Fruit fly (Drosophila melanogaster) whole organism, prepupa: Measurements from ENCODE around the gene Helz.

Experiments
- CG10669 ChIP-seq: fragments of 200-800 bp; sonication (Bioruptor generic); optimal IDR thresholded peaks from 3 replicates; lab custom pipeline; 2018; ENCODE audit warnings: missing biosample characterization, mild to moderate bottlenecking, missing genetic modification characterization, moderate library complexity
- CG11902 ChIP-seq: fragments of 200-800 bp; sonication (Bioruptor generic); optimal IDR thresholded peaks from 3 replicates; lab custom pipeline; 2016; ENCODE audit warnings: missing biosample characterization, missing genetic modification characterization
- CG16779 ChIP-seq: fragments of 200-800 bp; sonication (Bioruptor generic); optimal IDR thresholded peaks from 3 replicates; lab custom pipeline; 2017; ENCODE audit warnings: missing biosample characterization, mild to moderate bottlenecking, missing genetic modification characterization
- CG3032 ChIP-seq: fragments of 200-800 bp; optimal IDR thresholded peaks from 2 replicates; lab custom pipeline; 2019; ENCODE audit warnings: missing biosample characterization, mild to moderate bottlenecking, missing genetic modification characterization, moderate library complexity
- CG31627 ChIP-seq: fragments of 200-800 bp; sonication (Bioruptor generic); optimal IDR thresholded peaks from 3 replicates; lab custom pipeline; 2016; ENCODE audit warnings: missing biosample characterization, missing genetic modification characterization
- CG32006 ChIP-seq: fragments of 200-800 bp; sonication (Bioruptor generic); optimal IDR thresholded peaks from 3 replicates; lab custom pipeline; 2017; ENCODE audit warnings: missing biosample characterization, mild to moderate bottlenecking, missing genetic modification characterization
- CG34406 ChIP-seq: fragments of 200-800 bp; sonication (Bioruptor generic); optimal IDR thresholded peaks from 3 replicates; lab custom pipeline; 2016; ENCODE audit warnings: missing biosample characterization, missing genetic modification characterization
- CG3919 ChIP-seq: fragments of 200-800 bp; sonication (Bioruptor generic); optimal IDR thresholded peaks from 3 replicates; lab custom pipeline; 2016; ENCODE audit warnings: missing biosample characterization, missing genetic modification characterization
- CG4318 ChIP-seq: fragments of 200-800 bp; sonication (Bioruptor generic); optimal IDR thresholded peaks from 3 replicates; lab custom pipeline; 2017; ENCODE audit warnings: missing biosample characterization, mild to moderate bottlenecking, missing genetic modification characterization
- CG6163 ChIP-seq: fragments of 200-800 bp; sonication (Bioruptor generic); IDR thresholded peaks from 3 replicates; pipeline ENCODE4 v1.3.6; 2022; ENCODE audit warnings: missing biosample characterization, missing genetic modification characterization
- CG6792 ChIP-seq: fragments of 200-800 bp; sonication (Bioruptor generic); optimal IDR thresholded peaks from 3 replicates; lab custom pipeline; 2016; ENCODE audit warnings: missing biosample characterization, missing genetic modification characterization
- CG6854 ChIP-seq: fragments of 200-800 bp; sonication (Bioruptor generic); optimal IDR thresholded peaks from 2 replicates; lab custom pipeline; 2017; ENCODE audit warnings: missing biosample characterization, mild to moderate bottlenecking, missing genetic modification characterization
- CG7368 ChIP-seq: fragments of 200-800 bp; sonication (Bioruptor generic); optimal IDR thresholded peaks from 3 replicates; lab custom pipeline; 2016; ENCODE audit warnings: missing biosample characterization, missing genetic modification characterization
- CG8119 ChIP-seq: fragments of 200-800 bp; sonication (Bioruptor generic); IDR thresholded peaks from 3 replicates; pipeline ENCODE4 v1.3.6; 2022; ENCODE audit warnings: missing biosample characterization, missing genetic modification characterization
- CG8319 ChIP-seq: fragments of 200-800 bp; sonication (Bioruptor generic); optimal IDR thresholded peaks from 3 replicates; lab custom pipeline; 2016; ENCODE audit warnings: missing biosample characterization, missing genetic modification characterization
- CG9139 ChIP-seq: fragments of 200-800 bp; sonication (Bioruptor generic); optimal IDR thresholded peaks from 3 replicates; lab custom pipeline; 2017; ENCODE audit warnings: missing biosample characterization, mild to moderate bottlenecking, missing genetic modification characterization
- Eip75B ChIP-seq: fragments of 200-800 bp; sonication (Bioruptor generic); optimal IDR thresholded peaks from 3 replicates; lab custom pipeline; 2016; ENCODE audit warnings: missing biosample characterization, missing genetic modification characterization
- Eip78C ChIP-seq: fragments of 200-800 bp; sonication (Bioruptor generic); peaks from one replicate; lab custom pipeline; 2016; ENCODE audit warnings: missing biosample characterization, missing genetic modification characterization
- Ets96B ChIP-seq: fragments of 200-800 bp; optimal IDR thresholded peaks from 2 replicates; lab custom pipeline; 2019; ENCODE audit warnings: missing biosample characterization, mild to moderate bottlenecking, missing genetic modification characterization, moderate library complexity
- Gug ChIP-seq: fragments of 200-800 bp; sonication (Bioruptor generic); IDR thresholded peaks from 2 replicates; pipeline ENCODE4 v1.3.6; 2022; ENCODE audit warnings: missing biosample characterization, missing genetic modification characterization
- Hr38 ChIP-seq: sonication (Bioruptor generic); optimal IDR thresholded peaks from 2 replicates; lab custom pipeline; 2016; ENCODE audit warnings: missing biosample characterization, missing genetic modification characterization
- Hr39 ChIP-seq: fragments of 200-800 bp; sonication (Bioruptor generic); optimal IDR thresholded peaks from 2 replicates; lab custom pipeline; 2016; ENCODE audit warnings: missing biosample characterization, missing genetic modification characterization
- Hr4 ChIP-seq: fragments of 200-800 bp; sonication (Bioruptor generic); optimal IDR thresholded peaks from 3 replicates; lab custom pipeline; 2016; ENCODE audit warnings: missing biosample characterization, missing genetic modification characterization
- Lpt ChIP-seq: fragments of 200-800 bp; sonication (Bioruptor generic); optimal IDR thresholded peaks from 3 replicates; lab custom pipeline; 2016; ENCODE audit warnings: missing biosample characterization, missing genetic modification characterization
- Met ChIP-seq: fragments of 200-800 bp; sonication (Bioruptor generic); optimal IDR thresholded peaks from 3 replicates; lab custom pipeline; 2016; ENCODE audit warnings: missing biosample characterization, missing genetic modification characterization
- OdsH ChIP-seq: fragments of 200-800 bp; sonication (Bioruptor generic); optimal IDR thresholded peaks from 3 replicates; lab custom pipeline; 2016; ENCODE audit warnings: missing biosample characterization, missing genetic modification characterization
- Smox ChIP-seq: fragments of 200-800 bp; sonication (Bioruptor generic); optimal IDR thresholded peaks from 3 replicates; lab custom pipeline; 2016; ENCODE audit warnings: missing biosample characterization, missing genetic modification characterization
- Sox102F ChIP-seq: fragments of 200-800 bp; sonication (Bioruptor generic); optimal IDR thresholded peaks from 2 replicates; lab custom pipeline; 2016; ENCODE audit warnings: missing biosample characterization, mild to moderate bottlenecking, missing genetic modification characterization
- Sox14 ChIP-seq: fragments of 200-800 bp; sonication (Bioruptor generic); optimal IDR thresholded peaks from 3 replicates; lab custom pipeline; 2016; ENCODE audit warnings: missing biosample characterization, missing genetic modification characterization
- acj6 ChIP-seq: fragments of 200-800 bp; sonication (Bioruptor generic); optimal IDR thresholded peaks from 3 replicates; lab custom pipeline; 2016; ENCODE audit warnings: missing biosample characterization, missing genetic modification characterization
- cyc ChIP-seq: fragments of 200-800 bp; sonication (Bioruptor generic); optimal IDR thresholded peaks from 3 replicates; lab custom pipeline; 2016; ENCODE audit warnings: missing biosample characterization, missing genetic modification characterization
- dsx ChIP-seq: fragments of 200-800 bp; optimal IDR thresholded peaks from 3 replicates; lab custom pipeline; 2019; ENCODE audit warnings: missing biosample characterization, mild to moderate bottlenecking, missing genetic modification characterization, moderate library complexity; ENCODE audit not compliant: poor library complexity, severe bottlenecking
- eg ChIP-seq: fragments of 200-800 bp; sonication (Bioruptor generic); IDR thresholded peaks from 3 replicates; pipeline ENCODE4 v1.3.6; 2022; ENCODE audit warnings: missing biosample characterization, missing genetic modification characterization
- esn ChIP-seq: fragments of 200-800 bp; sonication (Bioruptor generic); optimal IDR thresholded peaks from 2 replicates; lab custom pipeline; 2016; ENCODE audit warnings: missing biosample characterization, mild to moderate bottlenecking, missing genetic modification characterization, moderate library complexity
- fd59A ChIP-seq: fragments of 200-800 bp; sonication (Bioruptor generic); optimal IDR thresholded peaks from 2 replicates; lab custom pipeline; 2017; ENCODE audit warnings: missing biosample characterization, mild to moderate bottlenecking, missing genetic modification characterization, missing genetic modification reagents
- fkh ChIP-seq: fragments of 200-800 bp; sonication (Bioruptor generic); optimal IDR thresholded peaks from 3 replicates; lab custom pipeline; 2017; ENCODE audit warnings: missing biosample characterization, mild to moderate bottlenecking, missing genetic modification characterization, moderate library complexity
- pdm3 ChIP-seq: fragments of 200-800 bp; sonication (Bioruptor generic); optimal IDR thresholded peaks from 3 replicates; lab custom pipeline; 2016; ENCODE audit warnings: missing biosample characterization, missing genetic modification characterization
- salr ChIP-seq, 2 experiments: fragments of 200-800 bp; sonication (Bioruptor generic); optimal IDR thresholded peaks; 3 replicates each; lab custom pipeline; 2016 to 2018; ENCODE audit warnings: missing biosample characterization in 2 of 2, missing genetic modification characterization in 2 of 2, mild to moderate bottlenecking in 1 of 2
- spab ChIP-seq: fragments of 200-800 bp; sonication (Bioruptor generic); optimal IDR thresholded peaks from 2 replicates; lab custom pipeline; 2017; ENCODE audit warnings: missing biosample characterization, mild to moderate bottlenecking, missing genetic modification characterization, missing genetic modification reagents
- ss ChIP-seq, 2 experiments: fragments of 200-800 bp; sonication (Bioruptor generic); optimal IDR thresholded peaks; 2 replicates in 1 of 2; 3 replicates in 1 of 2; lab custom pipeline; 2017 to 2018; ENCODE audit warnings: mild to moderate bottlenecking in 2 of 2, missing biosample characterization in 2 of 2, missing genetic modification characterization in 2 of 2, moderate library complexity in 1 of 2
- svp ChIP-seq: fragments of 200-800 bp; sonication (Bioruptor generic); peaks from one replicate; lab custom pipeline; 2016; ENCODE audit warnings: missing biosample characterization, missing genetic modification characterization
- topi ChIP-seq: fragments of 200-800 bp; sonication (Bioruptor generic); optimal IDR thresholded peaks from 3 replicates; lab custom pipeline; 2016; ENCODE audit warnings: missing biosample characterization, missing genetic modification characterization

The Helz gene

dm6 chr3L:14801854-14802616 is 12.3 kb downstream of the Helz start, which contains the start of gene NHP2 (continued):
- TF ChIP-seq salr (GFP tag; optimal IDR thresholded peaks at IDR 0.05; lab: Kevin White, UChicago) (no peak), Sox102F (GFP tag; lab: Kevin White, UChicago) (no peak), dsx (GFP tag; lab: Kevin White, UChicago) (no peak)

- no peak for TF ChIP-seq CG34406
- TF ChIP-seq spab (GFP tag; lab: Kevin White, UChicago): no peak
- no peak for TF ChIP-seq CG6792 (GFP tag; lab: Kevin White, UChicago)
- TF ChIP-seq CG6163: no peak
- no peak for TF ChIP-seq svp
- no peak for TF ChIP-seq Smox (GFP tag; lab: Kevin White, UChicago)
- TF ChIP-seq Lpt (GFP tag; lab: Kevin White, UChicago): no peak
Observed at dm6 chr3L:14803236-14803635, 13.5 kb downstream of the Helz start, which contains the start of gene gnu. gnu (minus strand) TSS chr3L:14803360.

dm6 chr3L:14804724-14805221 is 15.0 kb downstream of the Helz start, which contains the start of gene CG17839:
CG17839 (plus strand) TSS chr3L:14805136.
- TF ChIP-seq CG6163 (no peak), CG11902 (no peak), esn (GFP tag; lab: Kevin White, UChicago) (no peak), CG16779 (tag; lab: Kevin White, UChicago) (no peak), CG9139 (no peak), eg (GFP tag; lab: Robert Waterston, UW) (0 out of 3 replicates have a peak, but pooled peaks have one; percentile 25), CG6854 (GFP tag; lab: Kevin White, UChicago) (no peak), Gug (GFP tag; lab: Robert Waterston, UW) (no peak), fkh (GFP tag; lab: Kevin White, UChicago) (peak; percentile 85), CG8119 (GFP tag; lab: Robert Waterston, UW) (no peak), CG10669 (GFP tag; lab: Kevin White, UChicago) (no peak), CG4318 (no peak), CG3919 (GFP tag; lab: Kevin White, UChicago) (no peak), Sox14 (no peak), pdm3 (GFP tag; lab: Kevin White, UChicago) (no peak), svp (peak; percentile 34), Sox102F (GFP tag; lab: Kevin White, UChicago) (no peak), Hr4 (GFP tag; lab: Kevin White, UChicago) (no peak), cyc (GFP tag; lab: Kevin White, UChicago) (no peak), CG6792 (GFP tag; lab: Kevin White, UChicago) (no peak)

dm6 chr3L:14816666-14817065 is 26.9 kb downstream of the Helz start:
- peak; percentile 31 for TF ChIP-seq Hr39
- TF ChIP-seq pdm3 (GFP tag; lab: Kevin White, UChicago): peak; percentile 14
- peak in 1 of 2 experiments; percentile 36 for TF ChIP-seq salr (GFP tag; optimal IDR thresholded peaks at IDR 0.05; lab: Kevin White, UChicago)
- no peak for TF ChIP-seq CG31627 (GFP tag; lab: Kevin White, UChicago)
- TF ChIP-seq CG3032 (tag; lab: Kevin White, UChicago): peak; percentile 2
- peak; percentile 24 for TF ChIP-seq OdsH (GFP tag; lab: Kevin White, UChicago)
- peak; percentile 19 for TF ChIP-seq spab (GFP tag; lab: Kevin White, UChicago)
- peak; percentile 23 for TF ChIP-seq Ets96B (tag; lab: Kevin White, UChicago)
- peak; percentile 22 for TF ChIP-seq topi (GFP tag; lab: Kevin White, UChicago)
- TF ChIP-seq svp: peak; percentile 57
- TF ChIP-seq Sox102F (GFP tag; lab: Kevin White, UChicago): no peak
- no peak for TF ChIP-seq ss (GFP tag; optimal IDR thresholded peaks at IDR 0.05; lab: Kevin White, UChicago)
- no peak for TF ChIP-seq Lpt (GFP tag; lab: Kevin White, UChicago)
- TF ChIP-seq Eip75B (GFP tag; lab: Kevin White, UChicago): peak; percentile 12
- peak; percentile 2 for TF ChIP-seq fd59A
- peak; percentile 45 for TF ChIP-seq Hr4 (GFP tag; lab: Kevin White, UChicago)
- peak; percentile 14 for TF ChIP-seq CG8319 (GFP tag; lab: Kevin White, UChicago)
- no peak for TF ChIP-seq CG3919 (GFP tag; lab: Kevin White, UChicago)
- TF ChIP-seq CG10669 (GFP tag; lab: Kevin White, UChicago): peak; percentile 13
- TF ChIP-seq Eip78C (GFP tag; lab: Kevin White, UChicago): peak; percentile 69
- no peak for TF ChIP-seq CG6792 (GFP tag; lab: Kevin White, UChicago)
- peak; percentile 51 for TF ChIP-seq CG32006
- TF ChIP-seq Met (GFP tag; lab: Kevin White, UChicago): peak; percentile 0
- TF ChIP-seq Hr38 (GFP tag; lab: Kevin White, UChicago): no peak
- no peak for TF ChIP-seq CG4318
- peak; percentile 17 for TF ChIP-seq CG7368 (GFP tag; lab: Kevin White, UChicago)
- no peak for TF ChIP-seq Smox (GFP tag; lab: Kevin White, UChicago)
- TF ChIP-seq Sox14: peak; percentile 26
- peak; percentile 12 for TF ChIP-seq acj6 (GFP tag; lab: Kevin White, UChicago)
